Worm (Caenorhabditis elegans) whole organism, young adult: ENCODE measurements around the gene C14A4.7.

Experiments used
- C06A6.2 ChIP-seq: fragments of 200-800 bp; sonication (Bioruptor generic); conservative IDR thresholded peaks from 2 replicates; pipeline ENCODE4 v1.3.6; 2022; ENCODE audit warnings: missing genetic modification characterization, missing compliant biosample characterization
- F23B12.7 ChIP-seq: sonication (generic microtip); optimal IDR thresholded peaks from 2 replicates; lab custom pipeline; 2017; ENCODE audit warnings: missing genetic modification characterization, mild to moderate bottlenecking, missing compliant biosample characterization, antibody characterized with exemption, moderate library complexity; ENCODE audit not compliant: insufficient read depth
- F52B5.7 ChIP-seq: sonication (generic microtip); optimal IDR thresholded peaks from 2 replicates; lab custom pipeline; 2016; ENCODE audit warnings: mild to moderate bottlenecking, missing genetic modification characterization, missing compliant biosample characterization
- F57C9.4 ChIP-seq: sonication (generic microtip); optimal IDR thresholded peaks from 2 replicates; lab custom pipeline; 2017; ENCODE audit warnings: mild to moderate bottlenecking, missing genetic modification characterization, missing compliant biosample characterization
- K11D2.4 ChIP-seq: fragments of 200-800 bp; sonication (Bioruptor generic); IDR thresholded peaks from 2 replicates; pipeline ENCODE4 v1.3.6; 2022; ENCODE audit warnings: missing genetic modification reagents, missing genetic modification characterization, missing compliant biosample characterization
- T07F8.4 ChIP-seq: sonication (generic microtip); optimal IDR thresholded peaks from 2 replicates; lab custom pipeline; 2016; ENCODE audit warnings: mild to moderate bottlenecking, missing genetic modification characterization, moderate library complexity, missing compliant biosample characterization
- Y53G8AR.9 ChIP-seq: fragments of 200-800 bp; sonication (Bioruptor generic); conservative IDR thresholded peaks from 2 replicates; pipeline ENCODE4 v1.3.6; 2022; ENCODE audit warnings: missing genetic modification reagents, missing genetic modification characterization, missing compliant biosample characterization
- Y67H2A.10 ChIP-seq: fragments of 200-800 bp; sonication (Bioruptor generic); conservative IDR thresholded peaks from 2 replicates; pipeline ENCODE4 v1.3.6; 2022; ENCODE audit warnings: missing genetic modification reagents, missing genetic modification characterization, missing compliant biosample characterization
- Y95B8A.8 ChIP-seq: fragments of 200-800 bp; sonication (Bioruptor generic); IDR thresholded peaks from 2 replicates; pipeline ENCODE4 v1.3.6; 2022; ENCODE audit warnings: missing genetic modification reagents, missing genetic modification characterization, missing compliant biosample characterization
- ama-1 ChIP-seq, 3 experiments: fragments of 150-350 bp in 1 of 3; sonication (generic microtip) in 2 of 3; optimal IDR thresholded peaks; 2 replicates each; lab custom pipeline; 2014 to 2018; ENCODE audit warnings: missing biosample characterization in 2 of 3, missing genetic modification characterization in 2 of 3, missing genetic modification reagents in 2 of 3
- athp-1 ChIP-seq: sonication (generic microtip); optimal IDR thresholded peaks from 2 replicates; lab custom pipeline; 2017; ENCODE audit warnings: mild to moderate bottlenecking, missing genetic modification characterization, missing compliant biosample characterization
- attf-5 ChIP-seq: fragments of 200-800 bp; sonication (Bioruptor generic); optimal IDR thresholded peaks from 2 replicates; lab custom pipeline; 2018; ENCODE audit warnings: mild to moderate bottlenecking, missing genetic modification characterization, missing compliant biosample characterization
- bed-1 ChIP-seq: fragments of 200-800 bp; sonication (Bioruptor generic); IDR thresholded peaks from 2 replicates; pipeline ENCODE4 v1.3.6; 2022; ENCODE audit warnings: missing genetic modification reagents, missing genetic modification characterization, missing compliant biosample characterization
- cebp-1 ChIP-seq, 2 experiments: fragments of 200-800 bp in 1 of 2; sonication (Bioruptor generic) in 1 of 2; sonication (generic microtip) in 1 of 2; IDR thresholded peaks in 1 of 2; optimal IDR thresholded peaks in 1 of 2; 2 replicates each; pipeline versions ENCODE4 v1.3.6 to Lab custom; 2017 to 2022; ENCODE audit warnings: missing compliant biosample characterization in 2 of 2, missing genetic modification characterization in 2 of 2, mild to moderate bottlenecking in 1 of 2, missing genetic modification reagents in 1 of 2, moderate library complexity in 1 of 2
- cebp-2 ChIP-seq: fragments of 200-800 bp; sonication (Bioruptor generic); IDR thresholded peaks from 2 replicates; pipeline ENCODE4 v1.3.6; 2022; ENCODE audit warnings: missing genetic modification characterization, missing compliant biosample characterization
- ceh-91 ChIP-seq: fragments of 200-800 bp; sonication (Bioruptor generic); IDR thresholded peaks from 2 replicates; pipeline ENCODE4 v1.3.6; 2022; ENCODE audit warnings: missing genetic modification reagents, missing genetic modification characterization, missing compliant biosample characterization
- chd-7 ChIP-seq: sonication (generic microtip); optimal IDR thresholded peaks from 2 replicates; lab custom pipeline; 2016; ENCODE audit warnings: mild to moderate bottlenecking, missing genetic modification characterization, moderate library complexity, missing compliant biosample characterization
- die-1 ChIP-seq: sonication (generic microtip); optimal IDR thresholded peaks from 2 replicates; lab custom pipeline; 2016; ENCODE audit warnings: missing genotype, mild to moderate bottlenecking, missing genetic modification characterization, missing compliant biosample characterization
- dox-1 ChIP-seq: fragments of 200-800 bp; sonication (Bioruptor generic); IDR thresholded peaks from 2 replicates; pipeline ENCODE4 v1.3.6; 2022; ENCODE audit warnings: missing genetic modification reagents, missing genetic modification characterization, missing compliant biosample characterization
- dpff-1 ChIP-seq: sonication (generic microtip); optimal IDR thresholded peaks from 2 replicates; lab custom pipeline; 2017; ENCODE audit warnings: mild to moderate bottlenecking, missing genetic modification characterization, missing compliant biosample characterization
- egl-44 ChIP-seq: fragments of 200-800 bp; sonication (Bioruptor generic); IDR thresholded peaks from 2 replicates; pipeline ENCODE4 v1.3.6; 2022; ENCODE audit warnings: missing genetic modification reagents, missing genetic modification characterization, missing compliant biosample characterization
- egrh-3 ChIP-seq: fragments of 200-800 bp; sonication (Bioruptor generic); IDR thresholded peaks from 2 replicates; pipeline ENCODE4 v1.3.6; 2022; ENCODE audit warnings: missing genetic modification reagents, missing genetic modification characterization, missing compliant biosample characterization
- ets-4 ChIP-seq: fragments of 200-800 bp; sonication (Bioruptor generic); optimal IDR thresholded peaks from 2 replicates; lab custom pipeline; 2018; ENCODE audit warnings: mild to moderate bottlenecking, missing genetic modification characterization, missing compliant biosample characterization
- fkh-3 ChIP-seq: sonication (generic microtip); optimal IDR thresholded peaks from 2 replicates; lab custom pipeline; 2016; ENCODE audit warnings: mild to moderate bottlenecking, missing genetic modification characterization, missing compliant biosample characterization
- hmg-1.2 ChIP-seq: fragments of 200-800 bp; sonication (Bioruptor generic); IDR thresholded peaks from 2 replicates; pipeline ENCODE4 v1.3.6; 2022; ENCODE audit warnings: missing genetic modification reagents, missing genetic modification characterization, missing compliant biosample characterization
- hsf-1 ChIP-seq: fragments of 200-800 bp; sonication (Bioruptor generic); IDR thresholded peaks from 2 replicates; pipeline ENCODE4 v1.3.6; 2022; ENCODE audit warnings: missing genetic modification reagents, missing genetic modification characterization, missing compliant biosample characterization
- lag-1 ChIP-seq: fragments of 200-800 bp; sonication (Bioruptor generic); IDR thresholded peaks from 2 replicates; pipeline ENCODE4 v1.3.6; 2022; ENCODE audit warnings: missing genetic modification reagents, missing genetic modification characterization, missing compliant biosample characterization
- let-607 ChIP-seq, 2 experiments: fragments of 200-800 bp in 1 of 2; sonication (Bioruptor generic) in 1 of 2; sonication (generic microtip) in 1 of 2; optimal IDR thresholded peaks; 2 replicates each; lab custom pipeline; 2016 to 2018; ENCODE audit warnings: mild to moderate bottlenecking in 2 of 2, missing compliant biosample characterization in 2 of 2, missing genetic modification characterization in 2 of 2, moderate library complexity in 2 of 2, missing genotype in 1 of 2
- lin-35 ChIP-seq, 3 experiments: fragments of 150-350 bp in 2 of 3; sonication (generic microtip) in 1 of 3; optimal IDR thresholded peaks; 2 replicates each; lab custom pipeline; 2014 to 2018; ENCODE audit warnings: missing biosample characterization in 3 of 3, missing genetic modification characterization in 3 of 3, missing genetic modification reagents in 3 of 3
- lsl-1 ChIP-seq: fragments of 200-800 bp; sonication (Bioruptor generic); optimal IDR thresholded peaks from 2 replicates; lab custom pipeline; 2018; ENCODE audit warnings: mild to moderate bottlenecking, missing genetic modification characterization, moderate library complexity, missing compliant biosample characterization
- madf-10 ChIP-seq: sonication (generic microtip); optimal IDR thresholded peaks from 2 replicates; lab custom pipeline; 2016; ENCODE audit warnings: mild to moderate bottlenecking, missing genetic modification characterization, missing compliant biosample characterization
- madf-6 ChIP-seq: fragments of 200-800 bp; sonication (Bioruptor generic); IDR thresholded peaks from 2 replicates; pipeline ENCODE4 v1.3.6; 2022; ENCODE audit warnings: missing genetic modification reagents, missing genetic modification characterization, missing compliant biosample characterization
- mcd-1 ChIP-seq: fragments of 200-800 bp; sonication (Bioruptor generic); IDR thresholded peaks from 2 replicates; pipeline ENCODE4 v1.3.6; 2022; ENCODE audit warnings: missing genetic modification reagents, missing genetic modification characterization, missing compliant biosample characterization
- mxl-1 ChIP-seq: sonication (generic microtip); optimal IDR thresholded peaks from 2 replicates; lab custom pipeline; 2016; ENCODE audit warnings: missing genetic modification characterization, missing compliant biosample characterization
- nfyb-1 ChIP-seq: fragments of 200-800 bp; sonication (Bioruptor generic); IDR thresholded peaks from 2 replicates; pipeline ENCODE4 v1.3.6; 2022; ENCODE audit warnings: missing genetic modification reagents, missing genetic modification characterization, missing compliant biosample characterization
- pbrm-1 ChIP-seq: fragments of 200-800 bp; sonication (Bioruptor generic); IDR thresholded peaks from 2 replicates; pipeline ENCODE4 v1.3.6; 2022; ENCODE audit warnings: missing genetic modification reagents, missing genetic modification characterization, missing compliant biosample characterization
- somi-1 ChIP-seq: fragments of 200-800 bp; sonication (Bioruptor generic); optimal IDR thresholded peaks from 2 replicates; lab custom pipeline; 2018; ENCODE audit warnings: mild to moderate bottlenecking, missing genetic modification characterization, missing compliant biosample characterization
- sptf-2 ChIP-seq: fragments of 200-800 bp; sonication (Bioruptor generic); optimal IDR thresholded peaks from 2 replicates; lab custom pipeline; 2018; ENCODE audit warnings: mild to moderate bottlenecking, missing genetic modification characterization, missing compliant biosample characterization
- unc-130 ChIP-seq: sonication (generic microtip); optimal IDR thresholded peaks from 2 replicates; lab custom pipeline; 2016; ENCODE audit warnings: missing genetic modification reagents, missing genetic modification characterization, missing compliant biosample characterization
- ztf-22 ChIP-seq: fragments of 200-800 bp; sonication (Bioruptor generic); optimal IDR thresholded peaks from 2 replicates; lab custom pipeline; 2018; ENCODE audit warnings: mild to moderate bottlenecking, missing genetic modification characterization, moderate library complexity, missing compliant biosample characterization
- ztf-26 ChIP-seq: sonication (generic microtip); optimal IDR thresholded peaks from 2 replicates; lab custom pipeline; 2017; ENCODE audit warnings: missing genetic modification characterization, missing compliant biosample characterization
- ztf-28 ChIP-seq: fragments of 200-800 bp; sonication (Bioruptor generic); IDR thresholded peaks from 2 replicates; pipeline ENCODE4 v1.3.6; 2022; ENCODE audit warnings: missing genetic modification reagents, missing genetic modification characterization, missing compliant biosample characterization
- ztf-3 ChIP-seq: fragments of 200-800 bp; sonication (Bioruptor generic); optimal IDR thresholded peaks from 2 replicates; lab custom pipeline; 2018; ENCODE audit warnings: mild to moderate bottlenecking, missing genetic modification characterization, missing compliant biosample characterization

Gene C14A4.7

ce11 chrII:10547803-10548693 is 48.3 kb downstream of the C14A4.7 start (continued):
- TF ChIP-seq Y67H2A.10 (GFP tag; lab: Robert Waterston, UW) (no peak), unc-130 (no peak), madf-6 (GFP tag; lab: Robert Waterston, UW) (no peak; the same call in 1 of the 2 replicates), F23B12.7 (tag; lab: Kevin White, UChicago) (no peak), ets-4 (GFP tag; lab: Kevin White, UChicago) (peak; percentile 59), lin-35 (GFP tag; optimal IDR thresholded peaks at IDR 0.05; lab: Kevin White, UChicago) (no peak), hmg-1.2 (GFP tag; lab: Robert Waterston, UW) (peak; percentile 24; the same call in 1 of the 2 replicates)

DNA sequence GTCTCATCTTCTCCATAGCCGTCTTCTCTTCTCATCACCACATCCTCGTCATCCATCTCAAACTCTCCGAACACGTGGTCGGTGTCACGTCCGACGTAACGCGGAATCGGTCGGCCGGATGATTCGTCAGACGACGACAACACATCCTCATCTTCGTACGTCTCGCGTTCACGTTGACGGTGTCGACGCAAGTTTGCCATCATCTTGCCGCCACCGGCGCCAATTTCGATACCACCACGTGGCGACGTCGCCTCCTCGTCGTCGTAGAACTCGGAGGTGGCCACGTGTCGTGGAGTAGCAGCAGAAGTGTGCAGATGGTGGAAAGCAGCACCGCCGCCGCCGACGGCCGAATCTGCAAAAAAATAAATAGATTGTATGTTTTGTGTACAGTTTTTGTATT is 49.1 kb downstream of the C14A4.7 start:
- TF ChIP-seq fkh-3 (tag; lab: Kevin White, UChicago) (peak; percentile 62), lsl-1 (GFP tag; lab: Kevin White, UChicago) (no peak), cebp-1 (GFP tag; IDR thresholded peaks at IDR 0.05; lab: Robert Waterston, UW) (no peak), cebp-1 (tag; optimal IDR thresholded peaks at IDR 0.05; lab: Kevin White, UChicago) (peak; percentile 41), nfyb-1 (peak; percentile 70), F52B5.7 (tag; lab: Kevin White, UChicago) (peak; percentile 85), ztf-22 (no peak), ztf-3 (peak; percentile 35), somi-1 (GFP tag; lab: Kevin White, UChicago) (peak; percentile 50), K11D2.4 (GFP tag; lab: Robert Waterston, UW) (peak; percentile 63; the same call in 1 of the 2 replicates), ceh-91 (GFP tag; lab: Robert Waterston, UW) (no peak), athp-1 (tag; lab: Kevin White, UChicago) (peak; percentile 17), lin-35 (GFP tag; optimal IDR thresholded peaks at IDR 0.05; lab: Kevin White, UChicago) (no peak), Y53G8AR.9 (0 out of 2 replicates have a peak, but pooled peaks have one; percentile 12), attf-5 (GFP tag; lab: Kevin White, UChicago) (peak; percentile 30), cebp-2 (GFP tag; lab: Robert Waterston, UW) (0 out of 2 replicates have a peak, but pooled peaks have one; percentile 82), lag-1 (no peak), ztf-28 (peak; percentile 66; the same call in 1 of the 2 replicates), T07F8.4 (tag; lab: Kevin White, UChicago) (peak; percentile 6), Y95B8A.8 (GFP tag; lab: Robert Waterston, UW) (peak; percentile 77; the same call in 1 of the 2 replicates), mcd-1 (peak; percentile 51), madf-10 (peak; percentile 5), mxl-1 (tag; lab: Kevin White, UChicago) (no peak), ama-1 (optimal IDR thresholded peaks at IDR 0.05; lab: Kevin White, UChicago) (peak; percentile 62), ama-1 (GFP tag; optimal IDR thresholded peaks at IDR 0.05; lab: Kevin White, UChicago) (no peak), sptf-2 (GFP tag; lab: Kevin White, UChicago) (no peak), ztf-26 (peak; percentile 80), die-1 (tag; lab: Kevin White, UChicago) (no peak), F23B12.7 (tag; lab: Kevin White, UChicago) (no peak), F57C9.4 (peak; percentile 22), hmg-1.2 (GFP tag; lab: Robert Waterston, UW) (peak; percentile 21; the same call in 1 of the 2 replicates), let-607 (tag; optimal IDR thresholded peaks at IDR 0.05; lab: Kevin White, UChicago) (peak in 1 of 2 experiments; percentile 0), hsf-1 (no peak), pbrm-1 (peak; percentile 42; the same call in 1 of the 2 replicates), egl-44 (GFP tag; lab: Robert Waterston, UW) (peak; percentile 19; the same call in 1 of the 2 replicates), C06A6.2 (GFP tag; lab: Robert Waterston, UW) (peak; percentile 64), dpff-1 (tag; lab: Kevin White, UChicago) (peak; percentile 59), egrh-3 (GFP tag; lab: Robert Waterston, UW) (peak; percentile 71), bed-1 (0 out of 2 replicates have a peak, but pooled peaks have one; percentile 11), chd-7 (tag; lab: Kevin White, UChicago) (peak; percentile 51), dox-1 (GFP tag; lab: Robert Waterston, UW) (peak; percentile 49)
